Worm (Caenorhabditis elegans) whole organism, mixed stage, embryonic: ENCODE measurements around the gene taf-3.

ENCODE experiments used
- M03D4.4 ChIP-seq: sonication (generic microtip); optimal IDR thresholded peaks from 2 replicates; lab custom pipeline; 2017; ENCODE audit warnings: mild to moderate bottlenecking, missing genetic modification characterization, missing compliant biosample characterization
- blmp-1 ChIP-seq: fragments of 150-350 bp; optimal IDR thresholded peaks from 2 replicates; lab custom pipeline; 2014; ENCODE audit warnings: missing biosample characterization, missing genetic modification characterization
- ceh-39 ChIP-seq: fragments of 150-350 bp; optimal IDR thresholded peaks from 2 replicates; lab custom pipeline; 2014; ENCODE audit warnings: missing biosample characterization, missing genetic modification characterization
- ceh-43 ChIP-seq: fragments of 200-800 bp; sonication (Bioruptor generic); optimal IDR thresholded peaks from 2 replicates; lab custom pipeline; 2018; ENCODE audit warnings: mild to moderate bottlenecking, missing genetic modification characterization, moderate library complexity, missing compliant biosample characterization
- ces-1 ChIP-seq: fragments of 150-350 bp; optimal IDR thresholded peaks from 2 replicates; lab custom pipeline; 2014; ENCODE audit warnings: missing biosample characterization, missing genetic modification reagents, missing genetic modification characterization
- cnd-1 ChIP-seq: fragments of 200-800 bp; sonication (Bioruptor generic); optimal IDR thresholded peaks from 2 replicates; lab custom pipeline; 2018; ENCODE audit warnings: mild to moderate bottlenecking, missing genetic modification characterization, missing compliant biosample characterization
- elt-1 ChIP-seq: sonication (generic microtip); optimal IDR thresholded peaks from 2 replicates; lab custom pipeline; 2017; ENCODE audit warnings: missing genetic modification characterization, mild to moderate bottlenecking, missing compliant biosample characterization, antibody characterized with exemption, moderate library complexity, borderline replicate concordance; ENCODE audit not compliant: insufficient read depth
- flh-1 ChIP-seq: fragments of 200-800 bp; sonication (Bioruptor generic); optimal IDR thresholded peaks from 2 replicates; lab custom pipeline; 2018; ENCODE audit warnings: mild to moderate bottlenecking, missing genetic modification characterization, moderate library complexity, missing compliant biosample characterization
- ham-2 ChIP-seq: fragments of 200-800 bp; sonication (Bioruptor generic); optimal IDR thresholded peaks from 2 replicates; lab custom pipeline; 2018; ENCODE audit warnings: mild to moderate bottlenecking, missing genetic modification characterization, missing compliant biosample characterization
- hlh-1 ChIP-seq: fragments of 150-350 bp; optimal IDR thresholded peaks from 2 replicates; lab custom pipeline; 2014; ENCODE audit warnings: missing biosample characterization, missing genetic modification reagents, missing genetic modification characterization
- lin-13 ChIP-seq: fragments of 150-350 bp; optimal IDR thresholded peaks from 2 replicates; lab custom pipeline; 2014; ENCODE audit warnings: missing biosample characterization, missing genetic modification characterization
- lin-32 ChIP-seq: fragments of 200-800 bp; sonication (Bioruptor generic); optimal IDR thresholded peaks from 2 replicates; lab custom pipeline; 2018; ENCODE audit warnings: mild to moderate bottlenecking, missing genetic modification characterization, missing compliant biosample characterization
- lsy-2 ChIP-seq: fragments of 150-350 bp; optimal IDR thresholded peaks from 2 replicates; lab custom pipeline; 2014; ENCODE audit warnings: missing biosample characterization, missing genetic modification characterization
- mep-1 ChIP-seq: fragments of 150-350 bp; optimal IDR thresholded peaks from 2 replicates; lab custom pipeline; 2017; ENCODE audit warnings: missing biosample characterization, missing genetic modification reagents, missing genetic modification characterization, inconsistent platforms
- mls-2 ChIP-seq: sonication (generic microtip); optimal IDR thresholded peaks from 2 replicates; lab custom pipeline; 2016; ENCODE audit warnings: mild to moderate bottlenecking, missing genetic modification characterization, moderate library complexity, missing compliant biosample characterization
- nhr-12 ChIP-seq: fragments of 150-350 bp; optimal IDR thresholded peaks from 2 replicates; lab custom pipeline; 2014; ENCODE audit warnings: missing biosample characterization, missing genetic modification characterization
- nhr-2 ChIP-seq: fragments of 150-350 bp; optimal IDR thresholded peaks from 2 replicates; lab custom pipeline; 2014; ENCODE audit warnings: missing biosample characterization, missing genetic modification characterization
- nhr-237 ChIP-seq: fragments of 150-350 bp; optimal IDR thresholded peaks from 2 replicates; lab custom pipeline; 2014; ENCODE audit warnings: missing biosample characterization, missing genetic modification characterization
- nhr-28 ChIP-seq: fragments of 150-350 bp; optimal IDR thresholded peaks from 2 replicates; lab custom pipeline; 2014; ENCODE audit warnings: missing biosample characterization, missing genetic modification characterization
- nhr-76 ChIP-seq: sonication (generic microtip); optimal IDR thresholded peaks from 2 replicates; lab custom pipeline; 2017; ENCODE audit warnings: missing biosample characterization, missing genetic modification characterization
- pha-4 ChIP-seq: fragments of 150-350 bp; optimal IDR thresholded peaks from 2 replicates; lab custom pipeline; 2018; ENCODE audit warnings: missing biosample characterization, missing genetic modification reagents, missing genetic modification characterization
- sem-2 ChIP-seq: fragments of 200-800 bp; sonication (Bioruptor generic); optimal IDR thresholded peaks from 2 replicates; lab custom pipeline; 2018; ENCODE audit warnings: mild to moderate bottlenecking, missing genetic modification characterization, missing compliant biosample characterization
- snpc-4 ChIP-seq: fragments of 150-350 bp; optimal IDR thresholded peaks from 2 replicates; lab custom pipeline; 2014; ENCODE audit warnings: missing biosample characterization, missing genetic modification characterization
- sptf-1 ChIP-seq: sonication (generic microtip); optimal IDR thresholded peaks from 2 replicates; lab custom pipeline; 2017; ENCODE audit warnings: mild to moderate bottlenecking, missing genetic modification characterization, moderate library complexity, missing compliant biosample characterization
- tbx-8 ChIP-seq: fragments of 200-800 bp; sonication (Bioruptor generic); optimal IDR thresholded peaks from 2 replicates; lab custom pipeline; 2018; ENCODE audit warnings: mild to moderate bottlenecking, missing genetic modification characterization, moderate library complexity, missing compliant biosample characterization
- unc-120 ChIP-seq: sonication (generic microtip); optimal IDR thresholded peaks from 2 replicates; lab custom pipeline; 2017; ENCODE audit warnings: missing genetic modification characterization, missing compliant biosample characterization; ENCODE audit not compliant: poor library complexity, severe bottlenecking
- unc-39 ChIP-seq: fragments of 150-350 bp; optimal IDR thresholded peaks from 2 replicates; lab custom pipeline; 2014; ENCODE audit warnings: missing biosample characterization, missing genetic modification characterization
- unc-62 ChIP-seq: fragments of 150-350 bp; optimal IDR thresholded peaks from 2 replicates; lab custom pipeline; 2014; ENCODE audit warnings: missing biosample characterization, missing genetic modification reagents, missing genetic modification characterization
- zip-8 ChIP-seq: fragments of 150-350 bp; optimal IDR thresholded peaks from 2 replicates; lab custom pipeline; 2014; ENCODE audit warnings: missing biosample characterization, missing genetic modification characterization

The taf-3 gene

ce11 chrX:16335396-16335795, 3.2 kb downstream of the taf-3 start:
- no peak for TF ChIP-seq nhr-12 (tag; lab: Kevin White, UChicago)
- TF ChIP-seq hlh-1 (tag; lab: Kevin White, UChicago), result no peak
- no peak for TF ChIP-seq unc-120

ce11 chrX:16336940-16337339, 4.7 kb downstream of the taf-3 start:
- TF ChIP-seq lin-32 (no peak), mls-2 (tag; lab: Kevin White, UChicago) (no peak), blmp-1 (tag; lab: Kevin White, UChicago) (no peak), nhr-12 (tag; lab: Kevin White, UChicago) (no peak), cnd-1 (no peak), elt-1 (no peak), flh-1 (GFP tag; lab: Kevin White, UChicago) (no peak), nhr-28 (tag; lab: Kevin White, UChicago) (no peak), M03D4.4 (no peak), ceh-39 (tag; lab: Kevin White, UChicago) (no peak), tbx-8 (no peak), mep-1 (tag; lab: Kevin White, UChicago) (no peak)

- TF ChIP-seq sem-2 (GFP tag; lab: Kevin White, UChicago) (no peak), nhr-237 (tag; lab: Kevin White, UChicago) (no peak), unc-39 (tag; lab: Kevin White, UChicago) (no peak), M03D4.4 (no peak), mls-2 (tag; lab: Kevin White, UChicago) (no peak), pha-4 (tag; lab: Kevin White, UChicago) (no peak), nhr-76 (tag; lab: Kevin White, UChicago) (no peak), flh-1 (GFP tag; lab: Kevin White, UChicago) (no peak), hlh-1 (tag; lab: Kevin White, UChicago) (no peak), unc-62 (no peak), nhr-2 (tag; lab: Kevin White, UChicago) (no peak), tbx-8 (no peak), ceh-43 (no peak), nhr-28 (tag; lab: Kevin White, UChicago) (no peak), ham-2 (no peak), lsy-2 (tag; lab: Kevin White, UChicago) (no peak), sptf-1 (tag; lab: Kevin White, UChicago) (no peak), lin-13 (no peak), ces-1 (GFP tag; lab: Kevin White, UChicago) (no peak), lin-32 (no peak)
- TF ChIP-seq, all 35 proteins: peak for 0
These were observed 5.2 kb downstream of the taf-3 start for ce11 chrX:16337399-16337798.

ce11 chrX:16339207-16339606, 7.0 kb downstream of the taf-3 start:
- peak; percentile 7 for TF ChIP-seq ces-1 (GFP tag; lab: Kevin White, UChicago)
- TF ChIP-seq sem-2 (GFP tag; lab: Kevin White, UChicago), result no peak
- TF ChIP-seq snpc-4, result no peak
- TF ChIP-seq nhr-237 (tag; lab: Kevin White, UChicago), result no peak

ce11 chrX:16341838-16342237, 9.6 kb downstream of the taf-3 start:
- TF ChIP-seq flh-1 (GFP tag; lab: Kevin White, UChicago), result no peak
- no peak for TF ChIP-seq mls-2 (tag; lab: Kevin White, UChicago)
- no peak for TF ChIP-seq nhr-28 (tag; lab: Kevin White, UChicago)
- TF ChIP-seq nhr-76 (tag; lab: Kevin White, UChicago), result no peak
- TF ChIP-seq snpc-4, result no peak
- no peak for TF ChIP-seq zip-8
- TF ChIP-seq tbx-8, result no peak

- no peak for TF ChIP-seq flh-1 (GFP tag; lab: Kevin White, UChicago)
- peak; percentile 3 for TF ChIP-seq sem-2 (GFP tag; lab: Kevin White, UChicago)
These were observed 10.0 kb downstream of the taf-3 start for ce11 chrX:16342256-16342655.
